Fruit fly (Drosophila melanogaster) whole organism, pupa: ENCODE results near the gene CG15143.

Source experiments
- CG13204 ChIP-seq: fragments of 200-800 bp; sonication (Bioruptor generic); optimal IDR thresholded peaks from 2 replicates; lab custom pipeline; 2018; ENCODE audit warnings: missing biosample characterization, mild to moderate bottlenecking, missing genetic modification characterization, moderate library complexity
- CG14655 ChIP-seq: fragments of 200-800 bp; sonication (Bioruptor generic); optimal IDR thresholded peaks from 3 replicates; lab custom pipeline; 2017; ENCODE audit warnings: mild to moderate bottlenecking, missing biosample characterization, missing genetic modification reagents, missing genetic modification characterization
- CG17806 ChIP-seq: fragments of 200-800 bp; sonication (Bioruptor generic); optimal IDR thresholded peaks from 2 replicates; lab custom pipeline; 2018; ENCODE audit warnings: missing biosample characterization, mild to moderate bottlenecking, missing genetic modification characterization, moderate library complexity
- CG32121 ChIP-seq: fragments of 200-800 bp; sonication (Bioruptor generic); IDR thresholded peaks from 2 replicates; pipeline ENCODE4 v1.3.6; 2022; ENCODE audit warnings: missing biosample characterization, missing genetic modification characterization
- CG8159 ChIP-seq: fragments of 200-800 bp; sonication (Bioruptor generic); optimal IDR thresholded peaks from 3 replicates; lab custom pipeline; 2018; ENCODE audit warnings: missing biosample characterization, mild to moderate bottlenecking, missing genetic modification characterization, moderate library complexity
- CG8301 ChIP-seq: fragments of 200-800 bp; sonication (Bioruptor generic); optimal IDR thresholded peaks from 2 replicates; lab custom pipeline; 2018; ENCODE audit warnings: missing biosample characterization, mild to moderate bottlenecking, missing genetic modification characterization
- EcR ChIP-seq: fragments of 200-800 bp; sonication (Bioruptor generic); optimal IDR thresholded peaks from 3 replicates; lab custom pipeline; 2019; ENCODE audit warnings: missing biosample characterization, missing genetic modification characterization, mild to moderate bottlenecking, moderate library complexity, missing genetic modification reagents
- Ets98B ChIP-seq: fragments of 200-800 bp; sonication (Bioruptor generic); IDR thresholded peaks from 2 replicates; pipeline ENCODE4 v1.3.6; 2022; ENCODE audit warnings: missing biosample characterization, missing genetic modification characterization
- Pif1B ChIP-seq: fragments of 200-800 bp; sonication (Bioruptor generic); optimal IDR thresholded peaks from 3 replicates; lab custom pipeline; 2016; ENCODE audit warnings: missing biosample characterization, missing genetic modification characterization
- Snoo ChIP-seq: fragments of 200-800 bp; sonication (Bioruptor generic); optimal IDR thresholded peaks from 3 replicates; lab custom pipeline; 2017; ENCODE audit warnings: missing biosample characterization, mild to moderate bottlenecking, missing genetic modification characterization, inconsistent platforms
- fd96Ca ChIP-seq: fragments of 200-800 bp; sonication (Bioruptor generic); IDR thresholded peaks from 3 replicates; pipeline ENCODE4 v1.3.6; 2022; ENCODE audit warnings: missing biosample characterization, missing genetic modification characterization

DNA sequence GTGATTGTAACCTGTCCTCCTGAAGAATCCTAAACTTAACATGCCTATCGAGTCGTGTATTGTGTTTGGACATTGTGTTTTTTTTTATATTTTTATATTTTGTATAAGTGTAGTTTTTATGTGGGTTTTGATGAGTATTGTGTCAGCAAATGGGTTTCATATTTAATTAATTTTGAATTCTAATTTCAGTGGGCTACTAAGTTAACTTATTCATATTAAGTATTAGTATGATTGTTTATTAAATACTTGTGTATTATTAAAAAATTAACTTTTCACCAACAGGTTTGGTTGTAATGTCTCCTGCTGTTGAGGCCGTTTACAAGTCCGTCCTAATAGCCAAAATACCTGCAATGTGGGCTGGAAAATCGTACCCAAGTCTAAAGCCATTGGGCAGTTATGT lies at the start of gene CG15143:
- no peak for TF ChIP-seq CG32121 (GFP tag; lab: Robert Waterston, UW)
- TF ChIP-seq Pif1B (GFP tag; lab: Kevin White, UChicago), result no peak
- TF ChIP-seq CG8159 (tag; lab: Kevin White, UChicago), result no peak
- no peak for TF ChIP-seq CG8301 (tag; lab: Kevin White, UChicago)
- no peak for TF ChIP-seq EcR
- no peak for TF ChIP-seq CG13204 (GFP tag; lab: Kevin White, UChicago)
- no peak for TF ChIP-seq CG14655 (GFP tag; lab: Kevin White, UChicago)
- TF ChIP-seq fd96Ca (GFP tag; lab: Robert Waterston, UW), result no peak
- TF ChIP-seq Ets98B (GFP tag; lab: Robert Waterston, UW), result no peak
- TF ChIP-seq CG17806 (tag; lab: Kevin White, UChicago), result no peak
- TF ChIP-seq Snoo (tag; lab: Kevin White, UChicago), result no peak
